Fruit fly (Drosophila melanogaster): Measurements from ENCODE around the gene porin.

dm6 chr2L:10820405-10820804 is 30.2 kb downstream of the porin start, which contains the start of gene CG17134:
- TF ChIP-seq CG8478 (optimal IDR thresholded peaks at IDR 0.05), result no peak
- no peak for TF ChIP-seq CTCF (optimal IDR thresholded peaks at IDR 0.05)
